Worm (Caenorhabditis elegans) whole organism, L1 larva: ENCODE data around the gene F19C6.2.

ENCODE experiments used
- C16A3.4 ChIP-seq: fragments of 150-350 bp; optimal IDR thresholded peaks from 2 replicates; lab custom pipeline; 2014; ENCODE audit warnings: missing biosample characterization, missing genetic modification characterization
- aly-2 ChIP-seq: fragments of 150-350 bp; optimal IDR thresholded peaks from 2 replicates; lab custom pipeline; 2014; ENCODE audit warnings: missing biosample characterization, missing genetic modification characterization
- blmp-1 ChIP-seq: fragments of 150-350 bp; optimal IDR thresholded peaks from 2 replicates; lab custom pipeline; 2014; ENCODE audit warnings: missing biosample characterization, missing genetic modification characterization
- ceh-82 ChIP-seq, 3 experiments: fragments of 150-350 bp in 1 of 3; sonication (generic microtip) in 2 of 3; optimal IDR thresholded peaks; 2 replicates each; lab custom pipeline; 2014 to 2017; ENCODE audit warnings: missing biosample characterization in 3 of 3, missing genetic modification characterization in 3 of 3
- ceh-90 ChIP-seq: sonication (generic microtip); optimal IDR thresholded peaks from 2 replicates; lab custom pipeline; 2016; ENCODE audit warnings: missing genetic modification characterization, missing compliant biosample characterization
- dsc-1 ChIP-seq: sonication (generic microtip); optimal IDR thresholded peaks from 2 replicates; lab custom pipeline; 2016; ENCODE audit warnings: mild to moderate bottlenecking, missing genetic modification characterization, missing compliant biosample characterization
- efl-1 ChIP-seq, 4 experiments: fragments of 150-350 bp; optimal IDR thresholded peaks in 3 of 4; peaks in 1 of 4; 1 replicate in 1 of 4; 2 replicates in 3 of 4; lab custom pipeline; 2014; ENCODE audit warnings: missing biosample characterization in 2 of 4, missing genetic modification characterization in 2 of 4, missing genetic modification reagents in 2 of 4
- egl-13 ChIP-seq: sonication (generic microtip); optimal IDR thresholded peaks from 2 replicates; lab custom pipeline; 2016; ENCODE audit warnings: missing genotype, missing genetic modification reagents, missing genetic modification characterization, missing compliant biosample characterization
- elt-2 ChIP-seq: sonication (generic microtip); optimal IDR thresholded peaks from 2 replicates; lab custom pipeline; 2016; ENCODE audit warnings: missing genetic modification characterization, mild to moderate bottlenecking, inconsistent platforms, missing compliant biosample characterization, missing genetic modification reagents
- elt-3 ChIP-seq, 6 experiments: fragments of 150-350 bp in 1 of 6; sonication (generic microtip); optimal IDR thresholded peaks; 2 replicates each; lab custom pipeline; 2017 to 2018; ENCODE audit warnings: missing biosample characterization in 6 of 6, missing genetic modification characterization in 6 of 6, inconsistent platforms in 1 of 6
- ets-5 ChIP-seq: fragments of 200-800 bp; sonication (Bioruptor generic); IDR thresholded peaks from 2 replicates; pipeline ENCODE4 v1.3.6; 2022; ENCODE audit warnings: missing genetic modification characterization, missing compliant biosample characterization
- fkh-8 ChIP-seq: sonication (generic microtip); optimal IDR thresholded peaks from 2 replicates; lab custom pipeline; 2016; ENCODE audit warnings: mild to moderate bottlenecking, missing genetic modification characterization, missing compliant biosample characterization
- fos-1 ChIP-seq: fragments of 150-350 bp; optimal IDR thresholded peaks from 2 replicates; lab custom pipeline; 2014; ENCODE audit warnings: missing biosample characterization, missing genetic modification characterization
- lin-14 ChIP-seq: fragments of 200-800 bp; sonication (Bioruptor generic); optimal IDR thresholded peaks from 2 replicates; lab custom pipeline; 2018; ENCODE audit warnings: mild to moderate bottlenecking, missing genetic modification characterization, moderate library complexity, missing compliant biosample characterization
- lin-39 ChIP-seq: fragments of 150-350 bp; optimal IDR thresholded peaks from 2 replicates; lab custom pipeline; 2014; ENCODE audit warnings: missing biosample characterization, missing genetic modification reagents, missing genetic modification characterization
- lir-3 ChIP-seq: sonication (generic microtip); optimal IDR thresholded peaks from 2 replicates; lab custom pipeline; 2016; ENCODE audit warnings: mild to moderate bottlenecking, missing genetic modification characterization, moderate library complexity, missing compliant biosample characterization; ENCODE audit not compliant: poor library complexity
- lsy-2 ChIP-seq, 2 experiments: fragments of 150-350 bp; optimal IDR thresholded peaks; 2 replicates each; lab custom pipeline; 2014; ENCODE audit warnings: missing biosample characterization in 2 of 2, missing genetic modification characterization in 2 of 2
- mep-1 ChIP-seq: fragments of 150-350 bp; optimal IDR thresholded peaks from 2 replicates; lab custom pipeline; 2014; ENCODE audit warnings: missing biosample characterization, missing genetic modification characterization
- nhr-11 ChIP-seq: fragments of 150-350 bp; optimal IDR thresholded peaks from 2 replicates; lab custom pipeline; 2014; ENCODE audit warnings: missing biosample characterization, missing genetic modification characterization
- nhr-19 ChIP-seq: fragments of 200-800 bp; sonication (Bioruptor generic); conservative IDR thresholded peaks from 2 replicates; pipeline ENCODE4 v1.3.6; 2022; ENCODE audit warnings: missing genetic modification characterization, missing compliant biosample characterization
- nhr-20 ChIP-seq: sonication (generic microtip); optimal IDR thresholded peaks from 2 replicates; lab custom pipeline; 2016; ENCODE audit warnings: mild to moderate bottlenecking, missing genetic modification characterization, missing compliant biosample characterization
- nhr-28 ChIP-seq: fragments of 150-350 bp; optimal IDR thresholded peaks from 2 replicates; lab custom pipeline; 2014; ENCODE audit warnings: missing biosample characterization, missing genetic modification characterization
- nhr-71 ChIP-seq: sonication (generic microtip); optimal IDR thresholded peaks from 2 replicates; lab custom pipeline; 2016; ENCODE audit warnings: mild to moderate bottlenecking, missing genetic modification characterization, moderate library complexity, missing compliant biosample characterization
- nhr-76 ChIP-seq: sonication (generic microtip); optimal IDR thresholded peaks from 2 replicates; lab custom pipeline; 2017; ENCODE audit warnings: missing biosample characterization, missing genetic modification characterization
- nhr-77 ChIP-seq: fragments of 150-350 bp; optimal IDR thresholded peaks from 2 replicates; lab custom pipeline; 2014; ENCODE audit warnings: missing biosample characterization, missing genetic modification characterization
- nhr-84 ChIP-seq: sonication (generic microtip); optimal IDR thresholded peaks from 2 replicates; lab custom pipeline; 2017; ENCODE audit warnings: missing biosample characterization, missing genetic modification characterization
- nhr-85 ChIP-seq: sonication (generic microtip); peaks from one replicate; lab custom pipeline; 2016; ENCODE audit warnings: missing genetic modification characterization, inconsistent platforms, missing compliant biosample characterization
- pax-3 ChIP-seq: fragments of 200-800 bp; sonication (Bioruptor generic); optimal IDR thresholded peaks from 2 replicates; lab custom pipeline; 2018; ENCODE audit warnings: mild to moderate bottlenecking, missing genetic modification characterization, moderate library complexity, missing compliant biosample characterization
- skn-1 ChIP-seq: fragments of 150-350 bp; optimal IDR thresholded peaks from 2 replicates; lab custom pipeline; 2014; ENCODE audit warnings: missing biosample characterization, missing genetic modification characterization
- snpc-4 ChIP-seq: fragments of 150-350 bp; optimal IDR thresholded peaks from 2 replicates; lab custom pipeline; 2014; ENCODE audit warnings: missing biosample characterization, missing genetic modification characterization
- snu-23 ChIP-seq: sonication (generic microtip); optimal IDR thresholded peaks from 2 replicates; lab custom pipeline; 2016; ENCODE audit warnings: missing genetic modification characterization, missing compliant biosample characterization
- sptf-1 ChIP-seq: fragments of 150-350 bp; optimal IDR thresholded peaks from 2 replicates; lab custom pipeline; 2014; ENCODE audit warnings: missing biosample characterization, missing genetic modification characterization
- tbx-2 ChIP-seq: sonication (generic microtip); optimal IDR thresholded peaks from 2 replicates; lab custom pipeline; 2016; ENCODE audit warnings: missing genetic modification characterization, missing compliant biosample characterization
- unc-130 ChIP-seq: fragments of 150-350 bp; optimal IDR thresholded peaks from 2 replicates; lab custom pipeline; 2017; ENCODE audit warnings: missing biosample characterization, missing genetic modification characterization, inconsistent platforms
- unc-30 ChIP-seq: sonication (generic microtip); optimal IDR thresholded peaks from 2 replicates; lab custom pipeline; 2017; ENCODE audit warnings: missing biosample characterization, missing genetic modification characterization
- unc-62 ChIP-seq: fragments of 150-350 bp; optimal IDR thresholded peaks from 2 replicates; lab custom pipeline; 2014; ENCODE audit warnings: missing biosample characterization, missing genetic modification reagents, missing genetic modification characterization
- unc-86 ChIP-seq: sonication (generic microtip); optimal IDR thresholded peaks from 2 replicates; lab custom pipeline; 2016; ENCODE audit warnings: missing genetic modification characterization, missing compliant biosample characterization
- xbp-1 ChIP-seq: sonication (generic microtip); optimal IDR thresholded peaks from 2 replicates; lab custom pipeline; 2016; ENCODE audit warnings: missing genetic modification characterization, missing compliant biosample characterization
- zag-1 ChIP-seq: fragments of 150-350 bp; optimal IDR thresholded peaks from 2 replicates; lab custom pipeline; 2014; ENCODE audit warnings: missing biosample characterization, missing genetic modification characterization

The F19C6.2 gene

ce11 chrX:10051625-10052024, 50.9 kb downstream of the F19C6.2 start (continued):
- no peak for TF ChIP-seq lsy-2 (tag; optimal IDR thresholded peaks at IDR 0.05; lab: Kevin White, UChicago)
- no peak for TF ChIP-seq aly-2 (tag; lab: Kevin White, UChicago)
- TF ChIP-seq tbx-2 (tag; lab: Kevin White, UChicago), result peak; percentile 58
- TF ChIP-seq fos-1 (tag; lab: Kevin White, UChicago), result no peak
- TF ChIP-seq snpc-4 (tag; lab: Kevin White, UChicago), result no peak
- no peak for TF ChIP-seq ceh-82 (tag; optimal IDR thresholded peaks at IDR 0.05; lab: Kevin White, UChicago)
- peak; percentile 96 for TF ChIP-seq elt-2 (tag; lab: Kevin White, UChicago)
- TF ChIP-seq zag-1, result no peak
- peak; percentile 50 for TF ChIP-seq lin-14
- TF ChIP-seq nhr-11, result no peak
- TF ChIP-seq sptf-1 (tag; lab: Kevin White, UChicago), result no peak
- TF ChIP-seq ceh-90 (tag; lab: Kevin White, UChicago), result no peak
- no peak for TF ChIP-seq unc-130 (tag; lab: Kevin White, UChicago)
- no peak for TF ChIP-seq lin-39
- TF ChIP-seq unc-86, result no peak
- peak; percentile 64 for TF ChIP-seq nhr-19 (GFP tag; lab: Robert Waterston, UW)
- TF ChIP-seq nhr-85 (tag; lab: Kevin White, UChicago), result peak; percentile 91
- TF ChIP-seq pax-3 (tag; lab: Kevin White, UChicago), result no peak

- TF ChIP-seq nhr-77 (no peak), efl-1 (optimal IDR thresholded peaks at IDR 0.05; lab: Kevin White, UChicago) (no peak), efl-1 (GFP tag; optimal IDR thresholded peaks at IDR 0.05 in 1 of 2; lab: Kevin White, UChicago) (peak in 1 of 2 experiments; percentile 64), C16A3.4 (no peak), nhr-11 (no peak), unc-30 (tag; lab: Kevin White, UChicago) (no peak), elt-2 (tag; lab: Kevin White, UChicago) (peak; percentile 71), lir-3 (tag; lab: Kevin White, UChicago) (no peak), sptf-1 (tag; lab: Kevin White, UChicago) (no peak), snpc-4 (tag; lab: Kevin White, UChicago) (no peak), snu-23 (peak; percentile 16), nhr-85 (tag; lab: Kevin White, UChicago) (peak; percentile 58), nhr-71 (tag; lab: Kevin White, UChicago) (peak; percentile 35), egl-13 (tag; lab: Kevin White, UChicago) (no peak), nhr-28 (tag; lab: Kevin White, UChicago) (no peak), elt-3 (tag; optimal IDR thresholded peaks at IDR 0.05; lab: Kevin White, UChicago) (peak in 1 of 6 experiments; percentile 2), nhr-20 (tag; lab: Kevin White, UChicago) (peak; percentile 57), lin-14 (peak; percentile 46), unc-86 (no peak), nhr-76 (tag; lab: Kevin White, UChicago) (no peak)
These were observed 53.1 kb downstream of the F19C6.2 start, which contains the start of gene cbs-1 for ce11 chrX:10053742-10054409. Gene cbs-1 (plus strand): TSS chrX:10054275.

- TF ChIP-seq dsc-1 (no peak), blmp-1 (tag; lab: Kevin White, UChicago) (peak; percentile 13), fkh-8 (tag; lab: Kevin White, UChicago) (no peak), unc-62 (no peak), elt-3 (tag; optimal IDR thresholded peaks at IDR 0.05; lab: Kevin White, UChicago) (peak in 3 of 6 experiments; percentile 14 to 34 (median 27)), nhr-84 (tag; lab: Kevin White, UChicago) (no peak), mep-1 (tag; lab: Kevin White, UChicago) (no peak), xbp-1 (tag; lab: Kevin White, UChicago) (no peak), skn-1 (no peak), elt-2 (tag; lab: Kevin White, UChicago) (peak; percentile 78), ets-5 (GFP tag; lab: Robert Waterston, UW) (no peak)
These were observed 53.7 kb downstream of the F19C6.2 start for ce11 chrX:10054410-10054800.
